Worm (Caenorhabditis elegans): ENCODE measurements around the gene R02F2.10.

- TF ChIP-seq fkh-10 (GFP tag; optimal IDR thresholded peaks at IDR 0.05), result no peak
- no peak for TF ChIP-seq ztf-11 (tag; optimal IDR thresholded peaks at IDR 0.05)
These were observed 9.0 kb upstream of the R02F2.10 start for ce11 chrIII:5469090-5469489.
